Worm (Caenorhabditis elegans): Measurements from ENCODE around the gene C24A8.6.

C24A8.6 gene

DNA sequence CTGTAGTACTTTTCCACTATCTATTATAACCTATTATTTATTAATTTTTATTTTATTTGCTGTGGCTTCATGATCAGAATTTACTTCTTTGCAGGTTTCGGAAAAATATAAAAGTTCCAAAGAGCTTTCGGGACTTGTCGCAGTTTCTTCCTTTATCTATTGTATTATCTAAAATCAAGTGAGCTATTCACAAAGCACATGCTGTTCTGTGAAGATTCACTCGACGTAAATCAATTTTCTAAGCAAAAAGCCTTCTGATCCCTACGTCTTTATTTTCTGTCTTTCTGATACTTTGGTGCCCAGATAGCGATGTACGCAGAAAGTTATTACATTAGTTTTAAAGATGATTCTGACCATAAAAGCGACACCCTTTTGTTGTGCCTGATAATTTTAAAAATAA lies 15.1 kb downstream of the C24A8.6 start:
- TF ChIP-seq sptf-1 (tag; optimal IDR thresholded peaks at IDR 0.05) (no peak), lin-13 (tag; optimal IDR thresholded peaks at IDR 0.05) (no peak), ces-1 (GFP tag; optimal IDR thresholded peaks at IDR 0.05) (peak; percentile 37), ztf-11 (tag; optimal IDR thresholded peaks at IDR 0.05) (no peak)

DNA sequence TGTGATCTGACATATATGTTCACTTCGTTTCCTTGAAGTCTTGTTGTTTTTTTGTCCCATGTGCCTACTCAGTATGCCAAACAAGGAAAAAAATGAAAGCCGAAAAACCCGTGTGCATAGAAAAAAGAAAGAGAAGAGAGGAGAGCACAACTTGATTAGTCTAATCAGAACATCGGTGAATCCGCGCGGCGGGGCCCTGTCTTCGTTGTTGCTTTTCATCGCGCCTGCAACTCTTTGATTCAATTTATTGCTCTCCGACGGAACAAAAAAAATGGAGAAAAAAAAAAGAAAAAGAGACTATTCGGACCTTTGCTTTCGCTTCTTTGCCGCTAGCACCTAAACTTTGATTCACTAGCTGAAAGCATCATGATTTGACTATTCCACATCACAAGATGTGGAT lies 17.3 kb downstream of the C24A8.6 start:
- TF ChIP-seq lsy-2 (tag; optimal IDR thresholded peaks at IDR 0.05) (no peak), ceh-39 (tag; optimal IDR thresholded peaks at IDR 0.05) (no peak), ces-1 (GFP tag; optimal IDR thresholded peaks at IDR 0.05) (peak; percentile 82), pha-4 (tag; optimal IDR thresholded peaks at IDR 0.05) (no peak), ceh-83 (GFP tag; optimal IDR thresholded peaks at IDR 0.05) (no peak), mab-5 (tag; optimal IDR thresholded peaks at IDR 0.05) (no peak), nhr-2 (tag; optimal IDR thresholded peaks at IDR 0.05) (no peak), blmp-1 (tag; optimal IDR thresholded peaks at IDR 0.05) (no peak)

DNA sequence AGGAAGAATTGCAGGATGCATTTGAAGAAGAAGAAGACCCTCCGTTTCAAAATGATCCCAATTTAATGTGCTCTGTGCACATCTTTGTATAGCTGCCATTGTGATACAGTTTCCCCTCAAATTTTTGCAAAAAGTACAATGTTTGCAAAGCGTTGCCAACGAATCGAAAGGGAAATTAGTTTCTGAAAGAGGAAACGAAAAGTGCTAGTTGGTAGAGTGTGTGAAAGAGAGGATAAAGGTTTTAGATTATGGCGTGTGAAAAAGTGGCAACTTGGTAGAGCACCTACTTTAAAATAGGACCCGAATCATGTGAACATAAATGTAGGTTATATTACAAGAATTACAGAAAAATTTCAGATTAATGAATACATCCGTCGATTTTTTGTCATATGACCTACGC lies 20.5 kb downstream of the C24A8.6 start, which contains the start of gene C52B9.8:
Gene C52B9.8, minus strand, starts transcription at position 101 of the 400 bp plus-strand sequence.
- no peak for TF ChIP-seq cnd-1 (tag; optimal IDR thresholded peaks at IDR 0.05)
- no peak for TF ChIP-seq pha-4 (tag; optimal IDR thresholded peaks at IDR 0.05)
- TF ChIP-seq unc-62 (GFP tag; optimal IDR thresholded peaks at IDR 0.05) = no peak
- TF ChIP-seq elt-1 (tag; optimal IDR thresholded peaks at IDR 0.05; ENCODE audit: borderline replicate concordance, insufficient read depth) = no peak
- no peak for TF ChIP-seq nhr-12 (tag; optimal IDR thresholded peaks at IDR 0.05)
- no peak for TF ChIP-seq ceh-39 (tag; optimal IDR thresholded peaks at IDR 0.05)
- no peak for TF ChIP-seq ceh-43 (GFP tag; optimal IDR thresholded peaks at IDR 0.05)
- TF ChIP-seq drap-1 (GFP tag; optimal IDR thresholded peaks at IDR 0.05) = no peak
- no peak for TF ChIP-seq ztf-11 (tag; optimal IDR thresholded peaks at IDR 0.05)
- no peak for TF ChIP-seq mab-5 (tag; optimal IDR thresholded peaks at IDR 0.05)
- TF ChIP-seq unc-39 (tag; optimal IDR thresholded peaks at IDR 0.05) = no peak
- TF ChIP-seq lin-13 (tag; optimal IDR thresholded peaks at IDR 0.05) = no peak
- TF ChIP-seq unc-120 (tag; optimal IDR thresholded peaks at IDR 0.05; ENCODE audit: poor library complexity, severe bottlenecking) = no peak
- TF ChIP-seq bed-3 (GFP tag; optimal IDR thresholded peaks at IDR 0.05) = no peak

DNA sequence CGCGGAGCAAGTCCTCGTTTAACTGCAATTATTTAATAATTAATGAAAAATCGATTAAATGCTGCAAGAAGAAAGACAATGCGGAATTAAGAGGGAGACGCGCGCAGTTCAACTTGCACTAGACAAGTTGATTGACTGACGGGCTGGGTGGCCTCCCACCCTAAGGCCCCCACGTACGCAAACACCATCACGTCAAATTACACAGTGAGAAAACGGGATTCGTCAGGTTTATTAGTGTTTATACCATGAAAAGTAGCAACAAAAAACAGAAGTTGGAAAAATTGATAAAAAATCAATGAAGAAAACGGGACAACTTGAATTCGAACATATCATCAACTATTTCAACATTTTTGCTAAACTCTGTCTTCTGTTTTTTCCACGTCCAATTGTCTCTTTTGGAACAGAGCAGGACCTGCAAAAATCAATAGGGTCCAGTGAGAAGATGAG lies 24.6 kb downstream of the C24A8.6 start:
- TF ChIP-seq ceh-39 (tag; optimal IDR thresholded peaks at IDR 0.05) (no peak), mep-1 (tag; optimal IDR thresholded peaks at IDR 0.05) (no peak), mab-5 (tag; optimal IDR thresholded peaks at IDR 0.05) (no peak), nhr-237 (tag; optimal IDR thresholded peaks at IDR 0.05) (no peak), bed-3 (GFP tag; optimal IDR thresholded peaks at IDR 0.05) (no peak), nhr-76 (tag; optimal IDR thresholded peaks at IDR 0.05) (no peak), cnd-1 (tag; optimal IDR thresholded peaks at IDR 0.05) (peak; percentile 10), ces-1 (GFP tag; optimal IDR thresholded peaks at IDR 0.05) (peak; percentile 51), ceh-43 (GFP tag; optimal IDR thresholded peaks at IDR 0.05) (peak; percentile 69), pha-4 (tag; optimal IDR thresholded peaks at IDR 0.05) (no peak), ham-2 (GFP tag; optimal IDR thresholded peaks at IDR 0.05) (no peak), lsy-2 (tag; optimal IDR thresholded peaks at IDR 0.05) (no peak), drap-1 (GFP tag; optimal IDR thresholded peaks at IDR 0.05) (no peak), zip-8 (tag; optimal IDR thresholded peaks at IDR 0.05) (no peak), lin-13 (tag; optimal IDR thresholded peaks at IDR 0.05) (peak; percentile 28), mls-2 (tag; optimal IDR thresholded peaks at IDR 0.05) (peak; percentile 78), unc-120 (tag; optimal IDR thresholded peaks at IDR 0.05; ENCODE audit: poor library complexity, severe bottlenecking) (peak; percentile 14), elt-3 (tag; optimal IDR thresholded peaks at IDR 0.05) (no peak), nhr-28 (tag; optimal IDR thresholded peaks at IDR 0.05) (no peak), ceh-83 (GFP tag; optimal IDR thresholded peaks at IDR 0.05) (no peak), sptf-1 (tag; optimal IDR thresholded peaks at IDR 0.05) (peak; percentile 19), ztf-11 (tag; optimal IDR thresholded peaks at IDR 0.05) (no peak), snpc-4 (tag; optimal IDR thresholded peaks at IDR 0.05) (no peak), nhr-2 (tag; optimal IDR thresholded peaks at IDR 0.05) (no peak), unc-39 (tag; optimal IDR thresholded peaks at IDR 0.05) (no peak)

DNA sequence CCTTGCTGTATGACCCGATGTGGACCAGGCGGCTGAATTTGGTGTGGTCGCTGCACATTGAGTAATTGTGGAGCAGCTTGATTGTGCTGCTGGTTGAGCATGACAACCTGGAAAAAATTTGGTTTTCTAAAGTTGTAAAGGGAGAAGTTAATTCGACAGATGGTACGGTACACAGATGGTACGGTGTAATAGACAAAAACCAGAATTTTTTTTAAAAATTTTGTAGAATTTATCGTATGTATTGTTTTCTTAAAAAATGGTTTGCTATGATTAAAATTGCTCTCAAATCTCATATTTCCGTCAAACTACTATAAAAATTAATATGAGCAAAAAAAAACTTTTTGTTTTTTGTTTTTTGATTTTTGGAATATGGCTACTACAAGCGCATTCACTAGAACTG lies 25.3 kb downstream of the C24A8.6 start, which contains the start of gene pqn-15:
Gene pqn-15, minus strand, starts transcription at position 101 of the 400 bp plus-strand sequence.
- no peak for TF ChIP-seq ceh-43 (GFP tag; optimal IDR thresholded peaks at IDR 0.05)

DNA sequence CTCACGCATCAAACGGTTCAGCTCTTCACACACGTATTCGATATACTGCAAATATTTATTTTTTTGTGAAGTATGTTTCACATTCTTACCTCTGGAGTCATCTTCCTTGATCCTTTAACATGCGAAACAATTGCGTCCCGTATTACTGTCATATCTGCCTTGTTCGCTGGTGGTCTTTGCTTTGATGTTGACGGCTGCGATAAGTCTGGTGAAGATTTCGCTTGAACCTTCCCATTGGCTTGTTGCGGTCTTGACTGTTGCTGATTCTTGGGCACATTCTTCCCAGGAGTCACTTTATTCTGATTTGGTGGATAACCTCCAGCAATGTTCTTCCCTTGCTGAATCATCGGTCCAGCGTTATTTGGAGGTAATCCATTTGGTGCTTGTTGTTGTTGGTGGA lies 29.0 kb downstream of the C24A8.6 start:
- TF ChIP-seq ceh-39 (tag; optimal IDR thresholded peaks at IDR 0.05) (no peak), blmp-1 (tag; optimal IDR thresholded peaks at IDR 0.05) (no peak), tbx-8 (GFP tag; optimal IDR thresholded peaks at IDR 0.05) (no peak), ceh-83 (GFP tag; optimal IDR thresholded peaks at IDR 0.05) (no peak), elt-3 (tag; optimal IDR thresholded peaks at IDR 0.05) (no peak), lin-13 (tag; optimal IDR thresholded peaks at IDR 0.05) (no peak), unc-62 (GFP tag; optimal IDR thresholded peaks at IDR 0.05) (no peak), nhr-12 (tag; optimal IDR thresholded peaks at IDR 0.05) (no peak), M03D4.4 (tag; optimal IDR thresholded peaks at IDR 0.05) (no peak), drap-1 (GFP tag; optimal IDR thresholded peaks at IDR 0.05) (no peak), mep-1 (tag; optimal IDR thresholded peaks at IDR 0.05) (no peak), nhr-28 (tag; optimal IDR thresholded peaks at IDR 0.05) (no peak), sptf-1 (tag; optimal IDR thresholded peaks at IDR 0.05) (no peak), elt-1 (tag; optimal IDR thresholded peaks at IDR 0.05; ENCODE audit: borderline replicate concordance, insufficient read depth) (no peak)
